Fruit fly (Drosophila melanogaster) Kc167 (cell line): Measurements from ENCODE around the gene jub.

Experiments used
- Myc ChIP-seq: fragments of >200 bp; optimal IDR thresholded peaks from 2 replicates; lab custom pipeline; 2017; ENCODE audit warnings: missing external identifiers
- h ChIP-seq: fragments of >200 bp; optimal IDR thresholded peaks from 3 replicates; lab custom pipeline; 2018; ENCODE audit warnings: missing external identifiers
- insv ChIP-seq: fragments of >200 bp; optimal IDR thresholded peaks from 3 replicates; lab custom pipeline; 2018; ENCODE audit warnings: missing external identifiers
- ttk ChIP-seq: sonication (Bioruptor generic); optimal IDR thresholded peaks from 2 replicates; lab custom pipeline; 2017; ENCODE audit warnings: missing external identifiers

- TF ChIP-seq h, result no peak
- no peak for TF ChIP-seq insv
- no peak for TF ChIP-seq Myc (lab: Kevin White, UChicago)
- TF ChIP-seq ttk (lab: Kevin White, UChicago), result no peak
Measured at dm6 chrX:13830029-13830428, at the start of gene jub.
